Fruit fly (Drosophila melanogaster) whole organism, wandering third instar larva: ENCODE results near the gene VhaM9.7-c.

Experiments
- Dfd ChIP-seq: fragments of >200 bp; optimal IDR thresholded peaks from 2 replicates; lab custom pipeline; 2017; ENCODE audit warnings: missing biosample characterization, missing genetic modification characterization
- usp ChIP-seq: fragments of >200 bp; optimal IDR thresholded peaks from 2 replicates; lab custom pipeline; 2017; ENCODE audit warnings: missing biosample characterization, missing genetic modification characterization

- TF ChIP-seq Dfd (GFP tag; lab: Kevin White, UChicago): no peak
- TF ChIP-seq usp (GFP tag; lab: Kevin White, UChicago): no peak
Measured at dm6 chr3L:4220679-4221078, 34.0 kb upstream of the VhaM9.7-c start.
